Worm (Caenorhabditis elegans): ENCODE data around the gene C27D9.2.

C27D9.2 gene

DNA sequence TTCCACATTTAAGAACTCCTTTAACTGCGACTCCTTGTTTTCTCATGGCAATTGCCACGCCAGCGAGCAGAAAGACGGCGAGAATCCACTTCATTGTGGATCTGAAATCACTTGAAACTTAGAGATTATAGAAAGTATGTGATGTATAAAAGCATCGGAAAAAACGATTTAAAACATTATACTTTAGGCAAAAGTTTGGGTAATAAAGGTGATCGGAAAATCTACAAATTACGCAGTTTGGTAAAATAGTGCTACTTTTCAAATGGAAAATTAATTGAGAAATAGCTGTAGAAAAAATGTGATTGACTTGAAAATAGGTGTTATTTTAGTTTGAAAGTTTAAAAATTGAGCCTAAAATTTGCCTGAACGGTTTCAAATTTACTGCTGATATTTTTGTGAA, 28.9 kb downstream of the C27D9.2 start, which contains the start of gene ttr-41:
TSS of gene ttr-41 (minus strand) at position 101 of the 400 bp plus-strand sequence.
- TF ChIP-seq nhr-28 (tag; optimal IDR thresholded peaks at IDR 0.05) (no peak), mep-1 (tag; optimal IDR thresholded peaks at IDR 0.05) (no peak), unc-62 (GFP tag; optimal IDR thresholded peaks at IDR 0.05) (no peak), elt-1 (tag; optimal IDR thresholded peaks at IDR 0.05; ENCODE audit: borderline replicate concordance, insufficient read depth) (no peak), mls-2 (tag; optimal IDR thresholded peaks at IDR 0.05) (no peak), mab-5 (tag; optimal IDR thresholded peaks at IDR 0.05) (no peak), bed-3 (GFP tag; optimal IDR thresholded peaks at IDR 0.05) (no peak)

DNA sequence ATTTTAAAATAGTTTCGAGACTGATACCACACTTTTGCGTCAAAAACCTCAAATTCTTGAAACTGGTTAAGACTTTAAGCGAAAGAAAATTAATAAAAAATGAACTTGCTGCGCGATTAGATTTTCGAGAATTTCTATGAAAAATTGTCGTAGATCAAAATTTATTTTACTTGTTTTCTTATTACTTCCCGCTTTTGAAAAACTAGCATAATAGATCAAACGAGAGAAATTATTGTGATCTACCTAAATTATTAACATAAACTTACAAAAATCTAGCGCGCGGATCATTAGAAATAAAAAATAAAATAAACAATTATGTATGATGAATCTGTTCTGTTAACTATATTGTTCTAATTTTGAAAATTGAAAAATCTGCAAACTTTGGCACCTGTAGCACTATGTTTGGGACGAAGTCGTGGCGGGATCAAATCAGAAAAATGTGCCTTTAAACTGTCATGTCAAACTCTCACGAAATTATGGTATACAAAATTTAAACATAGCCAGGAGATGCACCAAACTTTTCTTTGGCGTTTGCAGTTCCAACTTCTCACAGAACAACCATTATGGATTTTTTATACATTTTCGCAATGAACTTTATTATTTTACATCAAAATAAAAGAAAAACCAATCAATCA, 29.8 kb downstream of the C27D9.2 start:
- no peak for TF ChIP-seq elt-1 (tag; optimal IDR thresholded peaks at IDR 0.05; ENCODE audit: borderline replicate concordance, insufficient read depth)
- TF ChIP-seq nhr-237 (tag; optimal IDR thresholded peaks at IDR 0.05): no peak
- no peak for TF ChIP-seq ces-1 (GFP tag; optimal IDR thresholded peaks at IDR 0.05)
- no peak for TF ChIP-seq blmp-1 (tag; optimal IDR thresholded peaks at IDR 0.05)

- TF ChIP-seq flh-1 (GFP tag; optimal IDR thresholded peaks at IDR 0.05) (no peak), M03D4.4 (tag; optimal IDR thresholded peaks at IDR 0.05) (no peak), sptf-1 (tag; optimal IDR thresholded peaks at IDR 0.05) (no peak), hlh-1 (tag; optimal IDR thresholded peaks at IDR 0.05) (peak; percentile 12), lin-32 (GFP tag; optimal IDR thresholded peaks at IDR 0.05) (no peak), ceh-83 (GFP tag; optimal IDR thresholded peaks at IDR 0.05) (no peak), ces-1 (GFP tag; optimal IDR thresholded peaks at IDR 0.05) (no peak)
Observed at ce11 chrII:4726120-4726519, 30.5 kb downstream of the C27D9.2 start, which contains the start of gene F10G7.10. Gene F10G7.10, minus strand, starts transcription at chrII:4726264.

DNA sequence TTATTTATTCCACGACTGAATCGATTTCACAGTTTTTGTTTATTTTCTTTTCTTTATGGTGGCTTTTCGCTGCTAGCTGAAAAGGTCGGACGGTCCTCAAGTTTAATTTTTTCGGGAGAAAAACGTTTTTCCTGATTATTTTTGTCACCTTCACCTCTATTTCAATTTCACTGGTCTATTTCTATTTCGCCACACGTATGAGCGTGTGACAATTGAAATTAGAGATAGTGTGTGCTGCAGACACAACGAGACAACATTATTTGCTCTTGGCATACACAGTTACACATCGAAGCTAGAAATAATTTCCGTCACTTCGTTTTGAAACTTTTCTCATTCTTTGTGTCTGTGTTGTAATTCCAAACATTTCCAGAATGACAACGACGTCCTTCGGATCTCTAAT, 41.0 kb downstream of the C27D9.2 start, which contains the start of gene F41C3.8:
TSS of gene F41C3.8 (plus strand) at position 371 of the 400 bp plus-strand sequence.
- TF ChIP-seq ham-2 (GFP tag; optimal IDR thresholded peaks at IDR 0.05): no peak
- no peak for TF ChIP-seq unc-120 (tag; optimal IDR thresholded peaks at IDR 0.05; ENCODE audit: poor library complexity, severe bottlenecking)
- no peak for TF ChIP-seq nhr-2 (tag; optimal IDR thresholded peaks at IDR 0.05)
- no peak for TF ChIP-seq lin-32 (GFP tag; optimal IDR thresholded peaks at IDR 0.05)
- no peak for TF ChIP-seq nhr-237 (tag; optimal IDR thresholded peaks at IDR 0.05)
- no peak for TF ChIP-seq snpc-4 (tag; optimal IDR thresholded peaks at IDR 0.05)
- TF ChIP-seq sem-2 (GFP tag; optimal IDR thresholded peaks at IDR 0.05): no peak

DNA sequence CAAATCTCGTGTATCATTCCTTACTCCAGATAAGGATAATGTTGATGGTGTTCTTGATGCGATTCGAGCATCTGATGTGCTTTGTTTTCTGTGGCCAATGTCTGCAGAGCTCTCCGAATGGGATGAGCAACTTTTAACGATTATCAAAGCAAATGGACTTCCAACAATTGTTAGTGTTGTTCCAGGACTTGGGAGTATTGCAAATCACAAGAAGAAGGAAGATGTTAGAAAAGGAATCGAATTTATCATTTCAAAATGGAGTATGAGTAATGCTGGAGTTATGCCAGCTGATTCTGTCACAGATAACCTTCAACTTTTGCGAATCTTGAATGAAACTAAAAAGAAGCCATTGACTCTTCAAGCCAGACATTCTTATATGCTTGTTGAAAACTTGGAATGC, 45.8 kb downstream of the C27D9.2 start:
- no peak for TF ChIP-seq unc-120 (tag; optimal IDR thresholded peaks at IDR 0.05; ENCODE audit: poor library complexity, severe bottlenecking)
- TF ChIP-seq mep-1 (tag; optimal IDR thresholded peaks at IDR 0.05): no peak
- TF ChIP-seq nhr-76 (tag; optimal IDR thresholded peaks at IDR 0.05): no peak
- TF ChIP-seq ztf-11 (tag; optimal IDR thresholded peaks at IDR 0.05): no peak
- no peak for TF ChIP-seq ham-2 (GFP tag; optimal IDR thresholded peaks at IDR 0.05)
- no peak for TF ChIP-seq ces-1 (GFP tag; optimal IDR thresholded peaks at IDR 0.05)
- TF ChIP-seq cnd-1 (tag; optimal IDR thresholded peaks at IDR 0.05): no peak
- no peak for TF ChIP-seq bed-3 (GFP tag; optimal IDR thresholded peaks at IDR 0.05)
- TF ChIP-seq sptf-1 (tag; optimal IDR thresholded peaks at IDR 0.05): no peak
- no peak for TF ChIP-seq nhr-12 (tag; optimal IDR thresholded peaks at IDR 0.05)

DNA sequence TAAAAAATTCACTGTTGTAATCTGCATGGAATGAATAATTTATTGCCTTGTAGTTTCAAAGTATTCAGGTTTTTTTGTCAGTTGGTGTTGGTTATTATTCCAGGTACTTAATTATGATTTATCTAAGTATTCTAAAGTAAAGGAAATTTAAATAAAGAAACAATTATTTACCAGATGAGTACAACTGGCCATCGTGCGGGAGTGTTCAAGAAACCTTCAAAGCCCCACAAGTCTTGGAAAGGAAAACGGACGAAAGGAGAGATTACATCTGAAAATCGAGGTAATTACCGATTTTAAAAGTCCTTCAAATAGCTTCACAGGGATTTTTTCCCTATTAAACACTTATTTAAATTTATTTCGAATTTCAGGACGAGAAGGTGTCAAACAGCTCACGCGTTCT, 46.5 kb downstream of the C27D9.2 start, which contains the start of gene tag-151:
TSS of gene tag-151 (plus strand) at position 158 of the 400 bp plus-strand sequence.
- no peak for TF ChIP-seq cnd-1 (tag; optimal IDR thresholded peaks at IDR 0.05)
- no peak for TF ChIP-seq lin-13 (tag; optimal IDR thresholded peaks at IDR 0.05)
- no peak for TF ChIP-seq ces-1 (GFP tag; optimal IDR thresholded peaks at IDR 0.05)
- no peak for TF ChIP-seq sptf-1 (tag; optimal IDR thresholded peaks at IDR 0.05)
- no peak for TF ChIP-seq bed-3 (GFP tag; optimal IDR thresholded peaks at IDR 0.05)
- TF ChIP-seq hlh-1 (tag; optimal IDR thresholded peaks at IDR 0.05): no peak
- no peak for TF ChIP-seq unc-120 (tag; optimal IDR thresholded peaks at IDR 0.05; ENCODE audit: poor library complexity, severe bottlenecking)
- no peak for TF ChIP-seq ceh-83 (GFP tag; optimal IDR thresholded peaks at IDR 0.05)
- no peak for TF ChIP-seq ceh-39 (tag; optimal IDR thresholded peaks at IDR 0.05)
- TF ChIP-seq snpc-4 (tag; optimal IDR thresholded peaks at IDR 0.05): no peak
- no peak for TF ChIP-seq elt-1 (tag; optimal IDR thresholded peaks at IDR 0.05; ENCODE audit: borderline replicate concordance, insufficient read depth)
- no peak for TF ChIP-seq zip-8 (tag; optimal IDR thresholded peaks at IDR 0.05)
- no peak for TF ChIP-seq mab-5 (tag; optimal IDR thresholded peaks at IDR 0.05)
- TF ChIP-seq nhr-12 (tag; optimal IDR thresholded peaks at IDR 0.05): no peak
- no peak for TF ChIP-seq ztf-11 (tag; optimal IDR thresholded peaks at IDR 0.05)
- no peak for TF ChIP-seq nhr-237 (tag; optimal IDR thresholded peaks at IDR 0.05)
- no peak for TF ChIP-seq lin-32 (GFP tag; optimal IDR thresholded peaks at IDR 0.05)
